Fruit fly (Drosophila melanogaster) whole organism, embryonic: Measurements from ENCODE around the gene enc.

Experiments used
- Atf-2 ChIP-seq: fragments of 200-800 bp; sonication (Bioruptor generic); optimal IDR thresholded peaks from 2 replicates; lab custom pipeline; 2016; ENCODE audit warnings: missing biosample characterization, missing genetic modification characterization
- CG10979 ChIP-seq: fragments of 200-800 bp; sonication (Bioruptor generic); optimal IDR thresholded peaks from 2 replicates; lab custom pipeline; 2018; ENCODE audit warnings: missing biosample characterization, mild to moderate bottlenecking, missing genetic modification characterization, moderate library complexity
- CG11504 ChIP-seq: fragments of 200-800 bp; sonication (Bioruptor generic); optimal IDR thresholded peaks from 3 replicates; lab custom pipeline; 2019; ENCODE audit warnings: missing biosample characterization, mild to moderate bottlenecking, missing genetic modification characterization, moderate library complexity
- CG12299 ChIP-seq: fragments of 200-800 bp; sonication (Bioruptor generic); optimal IDR thresholded peaks from 2 replicates; lab custom pipeline; 2018; ENCODE audit warnings: missing biosample characterization, mild to moderate bottlenecking, missing genetic modification characterization
- CG12391 ChIP-seq: fragments of 200-800 bp; sonication (Bioruptor generic); optimal IDR thresholded peaks from 3 replicates; lab custom pipeline; 2018; ENCODE audit warnings: missing biosample characterization, mild to moderate bottlenecking, missing genetic modification characterization, moderate library complexity
- CG13287 ChIP-seq: fragments of 200-800 bp; sonication (Bioruptor generic); IDR thresholded peaks from 2 replicates; pipeline ENCODE4 v1.3.6; 2022; ENCODE audit warnings: missing biosample characterization, missing genetic modification characterization; ENCODE audit not compliant: partially characterized antibody
- CG14050 ChIP-seq: fragments of 200-800 bp; sonication (Bioruptor generic); IDR thresholded peaks from 3 replicates; pipeline ENCODE4 v1.3.6; 2022; ENCODE audit warnings: missing biosample characterization, missing genetic modification characterization
- CG14965 ChIP-seq: fragments of 200-800 bp; sonication (Bioruptor generic); optimal IDR thresholded peaks from 2 replicates; lab custom pipeline; 2016; ENCODE audit warnings: missing biosample characterization, missing genetic modification characterization, borderline replicate concordance
- CG15479 ChIP-seq: fragments of 200-800 bp; sonication (Bioruptor generic); optimal IDR thresholded peaks from 3 replicates; lab custom pipeline; 2019; ENCODE audit warnings: missing biosample characterization, mild to moderate bottlenecking, missing genetic modification characterization, moderate library complexity
- CG17385 ChIP-seq: fragments of 200-800 bp; sonication (Bioruptor generic); optimal IDR thresholded peaks from 3 replicates; lab custom pipeline; 2018; ENCODE audit warnings: missing biosample characterization, mild to moderate bottlenecking, missing genetic modification characterization
- CG17912 ChIP-seq: fragments of 200-800 bp; sonication (Bioruptor generic); optimal IDR thresholded peaks from 2 replicates; lab custom pipeline; 2018; ENCODE audit warnings: missing biosample characterization, mild to moderate bottlenecking, missing genetic modification characterization
- CG1832 ChIP-seq: fragments of 200-800 bp; sonication (Bioruptor generic); optimal IDR thresholded peaks from 2 replicates; lab custom pipeline; 2017; ENCODE audit warnings: missing biosample characterization, mild to moderate bottlenecking, missing genetic modification characterization, inconsistent platforms
- CG18599 ChIP-seq: fragments of 200-800 bp; sonication (Bioruptor generic); optimal IDR thresholded peaks from 3 replicates; lab custom pipeline; 2017; ENCODE audit warnings: missing biosample characterization, missing genetic modification characterization, mild to moderate bottlenecking, moderate library complexity, missing genetic modification reagents
- CG18619 ChIP-seq: fragments of 200-800 bp; sonication (Bioruptor generic); optimal IDR thresholded peaks from 3 replicates; lab custom pipeline; 2017; ENCODE audit warnings: missing biosample characterization, mild to moderate bottlenecking, missing genetic modification characterization
- CG18764 ChIP-seq: fragments of 200-800 bp; sonication (Bioruptor generic); optimal IDR thresholded peaks from 3 replicates; lab custom pipeline; 2016; ENCODE audit warnings: missing biosample characterization, missing genetic modification characterization
- CG2202 ChIP-seq: fragments of 200-800 bp; sonication (Bioruptor generic); optimal IDR thresholded peaks from 2 replicates; lab custom pipeline; 2018; ENCODE audit warnings: missing biosample characterization, mild to moderate bottlenecking, missing genetic modification characterization
- CG2875 ChIP-seq: fragments of 200-800 bp; sonication (Bioruptor generic); optimal IDR thresholded peaks from 2 replicates; lab custom pipeline; 2017; ENCODE audit warnings: missing biosample characterization, mild to moderate bottlenecking, missing genetic modification characterization, missing genetic modification reagents
- CG30431 ChIP-seq: fragments of 200-800 bp; sonication (Bioruptor generic); optimal IDR thresholded peaks from 2 replicates; lab custom pipeline; 2017; ENCODE audit warnings: missing biosample characterization, missing genetic modification characterization
- CG33557 ChIP-seq: fragments of 200-800 bp; sonication (Bioruptor generic); optimal IDR thresholded peaks from 2 replicates; lab custom pipeline; 2019; ENCODE audit warnings: missing biosample characterization, mild to moderate bottlenecking, missing genetic modification characterization, moderate library complexity
- CG3838 ChIP-seq: fragments of 200-800 bp; sonication (Bioruptor generic); optimal IDR thresholded peaks from 3 replicates; lab custom pipeline; 2016; ENCODE audit warnings: missing biosample characterization, missing genetic modification characterization
- CG5953 ChIP-seq: fragments of 200-800 bp; sonication (Bioruptor generic); IDR thresholded peaks from 2 replicates; pipeline ENCODE4 v1.3.6; 2022; ENCODE audit warnings: missing biosample characterization, missing genetic modification characterization
- CG7556 ChIP-seq: fragments of 200-800 bp; sonication (Bioruptor generic); optimal IDR thresholded peaks from 2 replicates; lab custom pipeline; 2017; ENCODE audit warnings: missing biosample characterization, mild to moderate bottlenecking, missing genetic modification characterization
- CG7786 ChIP-seq: fragments of 200-800 bp; sonication (Bioruptor generic); optimal IDR thresholded peaks from 2 replicates; lab custom pipeline; 2016; ENCODE audit warnings: missing biosample characterization, missing genetic modification characterization
- CG7987 ChIP-seq: fragments of 200-800 bp; sonication (Bioruptor generic); optimal IDR thresholded peaks from 2 replicates; lab custom pipeline; 2018; ENCODE audit warnings: missing biosample characterization, mild to moderate bottlenecking, missing genetic modification characterization, moderate library complexity
- CoRest ChIP-seq: fragments of 200-800 bp; sonication (Bioruptor generic); optimal IDR thresholded peaks from 3 replicates; lab custom pipeline; 2018; ENCODE audit warnings: missing biosample characterization, mild to moderate bottlenecking, missing genetic modification characterization, moderate library complexity
- E2f2 ChIP-seq: fragments of 200-800 bp; sonication (Bioruptor generic); IDR thresholded peaks from 2 replicates; pipeline ENCODE4 v1.3.6; 2022; ENCODE audit warnings: missing biosample characterization, missing genetic modification characterization
- HmgD ChIP-seq: fragments of 200-800 bp; sonication (Bioruptor generic); optimal IDR thresholded peaks from 3 replicates; lab custom pipeline; 2016; ENCODE audit warnings: missing biosample characterization, missing genetic modification characterization
- MBD-R2 ChIP-seq: fragments of 200-800 bp; sonication (Bioruptor generic); IDR thresholded peaks from 2 replicates; pipeline ENCODE4 v1.3.6; 2022; ENCODE audit warnings: missing biosample characterization, missing genetic modification characterization
- MESR4 ChIP-seq: fragments of 200-800 bp; sonication (Bioruptor generic); optimal IDR thresholded peaks from 2 replicates; lab custom pipeline; 2018; ENCODE audit warnings: missing biosample characterization, mild to moderate bottlenecking, missing genetic modification characterization, moderate library complexity
- Ptx1 ChIP-seq: fragments of 200-800 bp; sonication (Bioruptor generic); IDR thresholded peaks from 2 replicates; pipeline ENCODE4 v1.3.6; 2022; ENCODE audit warnings: missing biosample characterization, missing genetic modification characterization
- Taf1 ChIP-seq: fragments of 200-800 bp; sonication (Bioruptor generic); IDR thresholded peaks from 2 replicates; pipeline ENCODE4 v1.3.6; 2022; ENCODE audit warnings: missing biosample characterization, missing genetic modification characterization
- Usf ChIP-seq: fragments of 200-800 bp; sonication (Bioruptor generic); optimal IDR thresholded peaks from 2 replicates; lab custom pipeline; 2017; ENCODE audit warnings: missing genotype, missing biosample characterization, missing genetic modification characterization
- ash1 ChIP-seq: fragments of 200-800 bp; sonication (Bioruptor generic); optimal IDR thresholded peaks from 2 replicates; lab custom pipeline; 2018; ENCODE audit warnings: missing biosample characterization, mild to moderate bottlenecking, missing genetic modification characterization
- croc ChIP-seq: fragments of 200-800 bp; sonication (Bioruptor generic); conservative IDR thresholded peaks from 3 replicates; pipeline ENCODE4 v1.3.6; 2022; ENCODE audit warnings: missing biosample characterization, missing genetic modification characterization
- dysf ChIP-seq: fragments of 200-800 bp; sonication (Bioruptor generic); IDR thresholded peaks from 3 replicates; pipeline ENCODE4 v1.3.6; 2022; ENCODE audit warnings: missing biosample characterization, missing genetic modification characterization
- ewg ChIP-seq: fragments of 200-800 bp; sonication (Bioruptor generic); optimal IDR thresholded peaks from 3 replicates; lab custom pipeline; 2017; ENCODE audit warnings: mild to moderate bottlenecking, missing biosample characterization, missing genetic modification reagents, missing genetic modification characterization
- fd102C ChIP-seq: fragments of 200-800 bp; sonication (Bioruptor generic); optimal IDR thresholded peaks from 2 replicates; lab custom pipeline; 2018; ENCODE audit warnings: missing biosample characterization, mild to moderate bottlenecking, missing genetic modification characterization, moderate library complexity
- fd96Cb ChIP-seq: fragments of 200-800 bp; sonication (Bioruptor generic); optimal IDR thresholded peaks from 2 replicates; lab custom pipeline; 2018; ENCODE audit warnings: missing biosample characterization, mild to moderate bottlenecking, missing genetic modification characterization, moderate library complexity
- gcm ChIP-seq: fragments of 200-800 bp; sonication (Bioruptor generic); optimal IDR thresholded peaks from 2 replicates; lab custom pipeline; 2019; ENCODE audit warnings: missing biosample characterization, mild to moderate bottlenecking, missing genetic modification characterization, moderate library complexity
- gsb-n ChIP-seq: fragments of 200-800 bp; sonication (Bioruptor generic); optimal IDR thresholded peaks from 3 replicates; lab custom pipeline; 2018; ENCODE audit warnings: missing biosample characterization, mild to moderate bottlenecking, missing genetic modification characterization
- h ChIP-seq: fragments of >200 bp; optimal IDR thresholded peaks from 2 replicates; lab custom pipeline; 2017
- ham ChIP-seq: fragments of 200-800 bp; sonication (Bioruptor generic); IDR thresholded peaks from 2 replicates; pipeline ENCODE4 v1.3.6; 2022; ENCODE audit warnings: missing biosample characterization, missing genetic modification characterization
- hbn ChIP-seq: fragments of 200-800 bp; sonication (Bioruptor generic); IDR thresholded peaks from 2 replicates; pipeline ENCODE4 v1.3.6; 2022; ENCODE audit warnings: missing biosample characterization, missing genetic modification characterization; ENCODE audit not compliant: partially characterized antibody
- oc ChIP-seq: fragments of 200-800 bp; sonication (Bioruptor generic); optimal IDR thresholded peaks from 2 replicates; lab custom pipeline; 2018; ENCODE audit warnings: missing biosample characterization, mild to moderate bottlenecking, missing genetic modification characterization, moderate library complexity
- row ChIP-seq: fragments of 200-800 bp; sonication (Bioruptor generic); IDR thresholded peaks from 3 replicates; pipeline ENCODE4 v1.3.6; 2022; ENCODE audit warnings: missing biosample characterization, missing genetic modification characterization
- sim ChIP-seq: fragments of 200-800 bp; sonication (Bioruptor generic); IDR thresholded peaks from 2 replicates; pipeline ENCODE4 v1.3.6; 2022; ENCODE audit warnings: missing biosample characterization, missing genetic modification characterization
- tna ChIP-seq: fragments of 200-800 bp; sonication (Bioruptor generic); IDR thresholded peaks from 2 replicates; pipeline ENCODE4 v1.3.6; 2022; ENCODE audit warnings: missing biosample characterization, missing genetic modification characterization; ENCODE audit not compliant: partially characterized antibody
- toy ChIP-seq: fragments of 200-800 bp; sonication (Bioruptor generic); IDR thresholded peaks from 2 replicates; pipeline ENCODE4 v1.3.6; 2022; ENCODE audit warnings: missing biosample characterization, missing genetic modification characterization
- twi ChIP-seq: fragments of 200-800 bp; optimal IDR thresholded peaks from 2 replicates; lab custom pipeline; 2019; ENCODE audit warnings: missing biosample characterization, mild to moderate bottlenecking, missing genetic modification characterization, moderate library complexity
- unc-4 ChIP-seq: fragments of 200-800 bp; sonication (Bioruptor generic); IDR thresholded peaks from 2 replicates; pipeline ENCODE4 v1.3.6; 2022; ENCODE audit warnings: missing biosample characterization, missing genetic modification characterization; ENCODE audit not compliant: partially characterized antibody

Gene enc

dm6 chr3L:3873094-3873493, 54.6 kb downstream of the enc start (continued):
- TF ChIP-seq CG30431 (GFP tag; lab: Kevin White, UChicago), result no peak
- TF ChIP-seq CG12391 (tag; lab: Kevin White, UChicago), result peak; percentile 70
- no peak for TF ChIP-seq ham (GFP tag; lab: Robert Waterston, UW)
- TF ChIP-seq MESR4 (GFP tag; lab: Kevin White, UChicago), result no peak
- TF ChIP-seq h (lab: Kevin White, UChicago), result no peak
- TF ChIP-seq CG13287, result no peak
- TF ChIP-seq oc (tag; lab: Kevin White, UChicago), result peak; percentile 20
- peak; percentile 19 for TF ChIP-seq gcm (GFP tag; lab: Kevin White, UChicago)
- TF ChIP-seq CG12299 (tag; lab: Kevin White, UChicago), result no peak
- peak; percentile 77 for TF ChIP-seq CG10979
- TF ChIP-seq CG14965 (GFP tag; lab: Kevin White, UChicago), result no peak
- peak; percentile 61 for TF ChIP-seq CG7556 (GFP tag; lab: Kevin White, UChicago)
- TF ChIP-seq CG14050 (GFP tag; lab: Robert Waterston, UW), result no peak
- no peak for TF ChIP-seq fd102C (GFP tag; lab: Kevin White, UChicago)
- no peak for TF ChIP-seq Taf1 (GFP tag; lab: Robert Waterston, UW)
- TF ChIP-seq CG7987 (GFP tag; lab: Kevin White, UChicago), result no peak
- TF ChIP-seq CG2875 (GFP tag; lab: Kevin White, UChicago), result peak; percentile 55
- peak; percentile 79 for TF ChIP-seq gsb-n (tag; lab: Kevin White, UChicago)
- TF ChIP-seq fd96Cb (tag; lab: Kevin White, UChicago), result peak; percentile 36
- no peak for TF ChIP-seq dysf (GFP tag; lab: Robert Waterston, UW)
- peak; percentile 42 for TF ChIP-seq CG2202 (tag; lab: Kevin White, UChicago)
- no peak for TF ChIP-seq HmgD (GFP tag; lab: Kevin White, UChicago)
- TF ChIP-seq Usf, result no peak
- no peak for TF ChIP-seq tna
- no peak for TF ChIP-seq CG18764 (GFP tag; lab: Kevin White, UChicago)
- no peak for TF ChIP-seq CG1832 (GFP tag; lab: Kevin White, UChicago)
- TF ChIP-seq croc, result peak; percentile 50; the same call in 2 of the 3 replicates
- no peak for TF ChIP-seq CG5953 (GFP tag; lab: Robert Waterston, UW)
- TF ChIP-seq hbn, result no peak
- TF ChIP-seq CG11504 (tag; lab: Kevin White, UChicago), result peak; percentile 37
- peak; percentile 64 for TF ChIP-seq CG33557 (GFP tag; lab: Kevin White, UChicago)
- peak; percentile 62 for TF ChIP-seq CoRest (tag; lab: Kevin White, UChicago)

dm6 chr3L:3875004-3875403, 56.5 kb downstream of the enc start:
- TF ChIP-seq CG11504 (tag; lab: Kevin White, UChicago), result peak; percentile 38
- TF ChIP-seq twi (tag; lab: Kevin White, UChicago), result peak; percentile 16
- no peak for TF ChIP-seq CG18619
- TF ChIP-seq CG15479 (GFP tag; lab: Kevin White, UChicago), result no peak
- TF ChIP-seq unc-4, result no peak
- TF ChIP-seq Atf-2, result peak; percentile 43
- TF ChIP-seq ash1, result no peak
- no peak for TF ChIP-seq sim (GFP tag; lab: Robert Waterston, UW)
- no peak for TF ChIP-seq h (lab: Kevin White, UChicago)
- peak; percentile 54; the same call in 2 of the 3 replicates for TF ChIP-seq row (GFP tag; lab: Robert Waterston, UW)
- no peak for TF ChIP-seq CG3838 (GFP tag; lab: Kevin White, UChicago)
- TF ChIP-seq Ptx1 (GFP tag; lab: Robert Waterston, UW), result peak; percentile 29; the same call in 1 of the 2 replicates
- no peak for TF ChIP-seq CG18599 (GFP tag; lab: Kevin White, UChicago)
- TF ChIP-seq E2f2 (GFP tag; lab: Robert Waterston, UW), result no peak
- TF ChIP-seq MBD-R2, result no peak
- TF ChIP-seq toy (GFP tag; lab: Robert Waterston, UW), result no peak
- no peak for TF ChIP-seq CG17912 (GFP tag; lab: Kevin White, UChicago)
- no peak for TF ChIP-seq CG17385 (GFP tag; lab: Kevin White, UChicago)
- TF ChIP-seq ewg (GFP tag; lab: Kevin White, UChicago), result no peak
- peak; percentile 17 for TF ChIP-seq CG7786 (GFP tag; lab: Kevin White, UChicago)
